Worm (Caenorhabditis elegans): ENCODE data around the gene R08D7.7.
A peak's percentile ranks its signal among the peaks of the same experiment; 100 is the strongest.

The R08D7.7 gene

ce11 chrIII:9043200-9043599 is 53.3 kb downstream of the R08D7.7 start, which contains the start of gene nac-2:
Gene nac-2 (minus strand): TSS chrIII:9043300.
- TF ChIP-seq nhr-6 (tag; optimal IDR thresholded peaks at IDR 0.05) (no peak), nhr-25 (tag; optimal IDR thresholded peaks at IDR 0.05) (peak; percentile 20), ztf-1 (GFP tag; conservative IDR thresholded peaks at IDR 0.05) (no peak)

All from whole organism, L2 larva.